Fruit fly (Drosophila melanogaster): ENCODE data around the gene CG14109.
A peak's percentile ranks its signal among the peaks of the same experiment; 100 is the strongest.

The CG14109 gene

dm6 chr3L:13442400-13442799, 1.7 kb downstream of the CG14109 start, which contains the start of gene cmb (continued):
- no peak for TF ChIP-seq Eip78C (GFP tag)
- TF ChIP-seq CG16779 (tag; optimal IDR thresholded peaks at IDR 0.05), result peak; percentile 92
- no peak for TF ChIP-seq CG31627 (GFP tag; optimal IDR thresholded peaks at IDR 0.05)
- TF ChIP-seq esn (GFP tag; optimal IDR thresholded peaks at IDR 0.05), result peak; percentile 60
- peak; percentile 80 for TF ChIP-seq CG6854 (GFP tag; optimal IDR thresholded peaks at IDR 0.05)
- no peak for TF ChIP-seq Sox15 (GFP tag; optimal IDR thresholded peaks at IDR 0.05)
- TF ChIP-seq CG34406 (GFP tag; optimal IDR thresholded peaks at IDR 0.05), result peak; percentile 62
- no peak for TF ChIP-seq CG4318 (GFP tag; optimal IDR thresholded peaks at IDR 0.05)
- TF ChIP-seq CG6276 (GFP tag; optimal IDR thresholded peaks at IDR 0.05), result peak; percentile 98
- TF ChIP-seq CG8119 (GFP tag; IDR thresholded peaks at IDR 0.05), result peak; percentile 96
- TF ChIP-seq achi (GFP tag; optimal IDR thresholded peaks at IDR 0.05), result peak; percentile 88
- TF ChIP-seq topi (GFP tag; optimal IDR thresholded peaks at IDR 0.05), result peak; percentile 41
- peak; percentile 68 for TF ChIP-seq pdm3 (GFP tag; optimal IDR thresholded peaks at IDR 0.05)
- peak; percentile 34 for TF ChIP-seq CG7368 (GFP tag; optimal IDR thresholded peaks at IDR 0.05)
- TF ChIP-seq dsx (GFP tag; optimal IDR thresholded peaks at IDR 0.05; ENCODE audit: poor library complexity, severe bottlenecking), result peak; percentile 88
- TF ChIP-seq svp (GFP tag), result no peak
- peak; percentile 90 for TF ChIP-seq CG1621 (tag; optimal IDR thresholded peaks at IDR 0.05)
- TF ChIP-seq CG6163 (GFP tag; IDR thresholded peaks at IDR 0.05), result peak; percentile 97
- peak; percentile 93 for TF ChIP-seq CG32006 (GFP tag; optimal IDR thresholded peaks at IDR 0.05)
- TF ChIP-seq Lpt (GFP tag; optimal IDR thresholded peaks at IDR 0.05), result peak; percentile 90
- TF ChIP-seq OdsH (GFP tag; optimal IDR thresholded peaks at IDR 0.05), result peak; percentile 71
- TF ChIP-seq CG9139 (GFP tag; optimal IDR thresholded peaks at IDR 0.05), result peak; percentile 91
- TF ChIP-seq lz (GFP tag; optimal IDR thresholded peaks at IDR 0.05), result peak; percentile 8
- peak; percentile 56 for TF ChIP-seq CG8632 (GFP tag; optimal IDR thresholded peaks at IDR 0.05)
- no peak for TF ChIP-seq CG11902 (GFP tag; optimal IDR thresholded peaks at IDR 0.05)
- TF ChIP-seq spab (GFP tag; optimal IDR thresholded peaks at IDR 0.05), result peak; percentile 88

- TF ChIP-seq achi (GFP tag; optimal IDR thresholded peaks at IDR 0.05) (peak; percentile 42), net (GFP tag; optimal IDR thresholded peaks at IDR 0.05) (peak; percentile 52), salr (GFP tag; optimal IDR thresholded peaks at IDR 0.05) (peak in 1 of 2 experiments; percentile 34), Lpt (GFP tag; optimal IDR thresholded peaks at IDR 0.05) (peak; percentile 41), CG3032 (tag; optimal IDR thresholded peaks at IDR 0.05) (peak; percentile 44), CG9139 (GFP tag; optimal IDR thresholded peaks at IDR 0.05) (peak; percentile 28), topi (GFP tag; optimal IDR thresholded peaks at IDR 0.05) (peak; percentile 65), CG1621 (tag; optimal IDR thresholded peaks at IDR 0.05) (no peak), CG34406 (GFP tag; optimal IDR thresholded peaks at IDR 0.05) (no peak), eg (GFP tag; IDR thresholded peaks at IDR 0.05) (peak; percentile 87), CG6854 (GFP tag; optimal IDR thresholded peaks at IDR 0.05) (peak; percentile 48), Ets21C (GFP tag; optimal IDR thresholded peaks at IDR 0.05) (no peak), CG11902 (GFP tag; optimal IDR thresholded peaks at IDR 0.05) (peak; percentile 66), Smox (GFP tag; optimal IDR thresholded peaks at IDR 0.05) (no peak), CG15336 (GFP tag; IDR thresholded peaks at IDR 0.05) (0 out of 2 replicates have a peak, but pooled peaks have one; percentile 18), Hr4 (GFP tag; optimal IDR thresholded peaks at IDR 0.05) (peak; percentile 30), CG11762 (GFP tag; optimal IDR thresholded peaks at IDR 0.05; ENCODE audit: insufficient read depth) (peak; percentile 76), CG8632 (GFP tag; optimal IDR thresholded peaks at IDR 0.05) (no peak), Eip75B (GFP tag; optimal IDR thresholded peaks at IDR 0.05) (no peak), CG4318 (GFP tag; optimal IDR thresholded peaks at IDR 0.05) (peak; percentile 3), CG31627 (GFP tag; optimal IDR thresholded peaks at IDR 0.05) (peak; percentile 23), Blimp-1 (GFP tag; optimal IDR thresholded peaks at IDR 0.05) (peak; percentile 81), spab (GFP tag; optimal IDR thresholded peaks at IDR 0.05) (no peak), Gug (GFP tag; IDR thresholded peaks at IDR 0.05) (no peak), vri (GFP tag; optimal IDR thresholded peaks at IDR 0.05) (no peak), acj6 (GFP tag; optimal IDR thresholded peaks at IDR 0.05) (peak; percentile 46), CG10669 (GFP tag; optimal IDR thresholded peaks at IDR 0.05) (peak; percentile 78), ss (GFP tag; optimal IDR thresholded peaks at IDR 0.05) (no peak), Hr38 (GFP tag; optimal IDR thresholded peaks at IDR 0.05) (no peak), dac (GFP tag; optimal IDR thresholded peaks at IDR 0.05) (no peak), Met (GFP tag; optimal IDR thresholded peaks at IDR 0.05) (peak; percentile 76), lz (GFP tag; optimal IDR thresholded peaks at IDR 0.05) (peak; percentile 18), fd85E (GFP tag; optimal IDR thresholded peaks at IDR 0.05) (peak; percentile 10), CG32006 (GFP tag; optimal IDR thresholded peaks at IDR 0.05) (peak; percentile 42), CG6276 (GFP tag; optimal IDR thresholded peaks at IDR 0.05) (peak; percentile 26), CG11294 (GFP tag; IDR thresholded peaks at IDR 0.05) (peak; percentile 51; the same call in 1 of the 2 replicates), svp (GFP tag) (peak; percentile 81)
Measured at dm6 chr3L:13450177-13450793, 9.6 kb downstream of the CG14109 start, which contains the start of the genes JMJD7 and CG10738. JMJD7 (minus strand) TSS chr3L:13450283. CG10738 (plus strand) TSS chr3L:13450770.
